Comparison of ENCODE assay signal across 5 worm cellular contexts in the genomic region with DNA sequence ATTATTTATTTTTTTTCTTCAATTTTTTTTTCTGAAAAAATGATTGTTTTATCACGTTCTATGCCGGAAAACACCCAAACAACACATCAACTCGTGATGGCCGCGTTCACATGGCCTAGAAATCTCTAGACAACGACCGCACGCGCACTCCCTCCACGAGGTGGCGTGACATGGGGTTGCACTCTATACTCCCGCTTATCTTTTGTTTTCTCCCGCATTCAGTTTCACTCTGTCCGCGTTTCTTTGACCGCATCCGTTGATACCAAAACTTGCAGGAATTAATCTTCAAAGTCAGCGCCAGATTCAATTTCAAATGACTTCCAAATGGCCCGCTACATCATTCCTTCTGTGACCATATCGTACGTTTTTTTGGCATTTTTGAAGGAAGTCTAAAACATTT.
TF ChIP-seq lines count a peak whose summit lies in the region.

A gene (plus strand): TSS at position 276 of the 400 bp plus-strand sequence.

TF ChIP-seq in whole organism, L1 larva, 84 proteins besides CTCF, POLR2A, EP300 and RAD21 (continues in another document):
- peak; percentile 55 for TF ChIP-seq skn-1 (tag; optimal IDR thresholded peaks at IDR 0.05; lab: Kevin White, UChicago)
- TF ChIP-seq nhr-85 (tag; lab: Kevin White, UChicago) = peak; percentile 90
- TF ChIP-seq lir-3 (tag; optimal IDR thresholded peaks at IDR 0.05; lab: Kevin White, UChicago; ENCODE audit: poor library complexity) = peak; percentile 71
- TF ChIP-seq egl-13 (tag; optimal IDR thresholded peaks at IDR 0.05; lab: Kevin White, UChicago) = no peak
- peak; percentile 97 for TF ChIP-seq blmp-1 (tag; optimal IDR thresholded peaks at IDR 0.05; lab: Kevin White, UChicago)
- TF ChIP-seq dpl-1 (GFP tag; optimal IDR thresholded peaks at IDR 0.05; lab: Kevin White, UChicago) = peak; percentile 17 to 47 (median 42)
- peak in 1 of 2 experiments; percentile 56 for TF ChIP-seq lsy-2 (tag; optimal IDR thresholded peaks at IDR 0.05; lab: Kevin White, UChicago)
- no peak for TF ChIP-seq lin-39 (tag; optimal IDR thresholded peaks at IDR 0.05; lab: Kevin White, UChicago)
- TF ChIP-seq lin-14 (GFP tag; optimal IDR thresholded peaks at IDR 0.05; lab: Kevin White, UChicago) = peak; percentile 95
- TF ChIP-seq nhr-20 (tag; optimal IDR thresholded peaks at IDR 0.05; lab: Kevin White, UChicago) = peak; percentile 93
- TF ChIP-seq lin-35 (GFP tag; optimal IDR thresholded peaks at IDR 0.05; lab: Kevin White, UChicago) = peak; percentile 50 to 81
- peak; percentile 86 for TF ChIP-seq unc-130 (tag; optimal IDR thresholded peaks at IDR 0.05; lab: Kevin White, UChicago)
- TF ChIP-seq nhr-71 (tag; optimal IDR thresholded peaks at IDR 0.05; lab: Kevin White, UChicago) = peak; percentile 92
- TF ChIP-seq snu-23 (GFP tag; optimal IDR thresholded peaks at IDR 0.05; lab: Kevin White, UChicago) = peak; percentile 90
- TF ChIP-seq irx-1 (tag; optimal IDR thresholded peaks at IDR 0.05; lab: Kevin White, UChicago) = peak; percentile 33
- peak; percentile 90 for TF ChIP-seq elt-2 (tag; optimal IDR thresholded peaks at IDR 0.05; lab: Kevin White, UChicago)
- no peak for TF ChIP-seq unc-62 (GFP tag; optimal IDR thresholded peaks at IDR 0.05; lab: Kevin White, UChicago)

TF ChIP-seq in whole organism, L3 larva, 47 proteins besides CTCF, POLR2A, EP300 and RAD21 (continues in another document):
- TF ChIP-seq elt-3 (tag; optimal IDR thresholded peaks at IDR 0.05; lab: Kevin White, UChicago) = peak in 1 of 3 experiments; percentile 80
- TF ChIP-seq nhr-43 (tag; optimal IDR thresholded peaks at IDR 0.05; lab: Kevin White, UChicago; ENCODE audit: poor library complexity, severe bottlenecking) = peak; percentile 87
- TF ChIP-seq snpc-4 (tag; optimal IDR thresholded peaks at IDR 0.05; lab: Kevin White, UChicago) = peak; percentile 53
- no peak for TF ChIP-seq ceh-16 (tag; optimal IDR thresholded peaks at IDR 0.05; lab: Kevin White, UChicago)
- no peak for TF ChIP-seq nhr-77 (tag; optimal IDR thresholded peaks at IDR 0.05; lab: Kevin White, UChicago)
- peak; percentile 69 for TF ChIP-seq lin-39 (tag; optimal IDR thresholded peaks at IDR 0.05; lab: Kevin White, UChicago)
- peak; percentile 65 for TF ChIP-seq nhr-25 (tag; optimal IDR thresholded peaks at IDR 0.05; lab: Kevin White, UChicago)
- peak; percentile 79 for TF ChIP-seq jun-1 (tag; optimal IDR thresholded peaks at IDR 0.05; lab: Kevin White, UChicago)
- TF ChIP-seq fos-1 (tag; optimal IDR thresholded peaks at IDR 0.05; lab: Kevin White, UChicago) = peak; percentile 40
- peak; percentile 92 for TF ChIP-seq mdl-1 (tag; optimal IDR thresholded peaks at IDR 0.05; lab: Kevin White, UChicago)
- TF ChIP-seq ztf-11 (tag; optimal IDR thresholded peaks at IDR 0.05; lab: Kevin White, UChicago) = no peak
- peak; percentile 95 for TF ChIP-seq elt-2 (tag; optimal IDR thresholded peaks at IDR 0.05; lab: Kevin White, UChicago)
- no peak for TF ChIP-seq elt-1 (tag; optimal IDR thresholded peaks at IDR 0.05; lab: Kevin White, UChicago)
- TF ChIP-seq egl-27 (tag; optimal IDR thresholded peaks at IDR 0.05; lab: Kevin White, UChicago) = peak; percentile 48
- peak; percentile 80 for TF ChIP-seq pha-4 (tag; optimal IDR thresholded peaks at IDR 0.05; lab: Kevin White, UChicago)
- peak; percentile 50 for TF ChIP-seq lin-15B (tag; optimal IDR thresholded peaks at IDR 0.05; lab: Kevin White, UChicago)
- TF ChIP-seq ceh-9 (tag; optimal IDR thresholded peaks at IDR 0.05; lab: Kevin White, UChicago) = no peak
- no peak for TF ChIP-seq ztf-4 (tag; optimal IDR thresholded peaks at IDR 0.05; lab: Kevin White, UChicago)

TF ChIP-seq in whole organism, early embryonic, 17 proteins besides CTCF, POLR2A, EP300 and RAD21:
- TF ChIP-seq hmbx-1 (tag; optimal IDR thresholded peaks at IDR 0.05; lab: Kevin White, UChicago) = no peak
- no peak for TF ChIP-seq B0310.2 (tag; optimal IDR thresholded peaks at IDR 0.05; lab: Kevin White, UChicago)
- no peak for TF ChIP-seq sea-1 (GFP tag; conservative IDR thresholded peaks at IDR 0.05; lab: Robert Waterston, UW)
- no peak for TF ChIP-seq flt-1 (GFP tag; IDR thresholded peaks at IDR 0.05; lab: Robert Waterston, UW)
- no peak for TF ChIP-seq ama-1 (optimal IDR thresholded peaks at IDR 0.05; lab: Kevin White, UChicago)
- TF ChIP-seq hnd-1 (tag; optimal IDR thresholded peaks at IDR 0.05; lab: Kevin White, UChicago) = no peak
- no peak for TF ChIP-seq ceh-13 (GFP tag; optimal IDR thresholded peaks at IDR 0.05; lab: Kevin White, UChicago)
- TF ChIP-seq hmg-4 (GFP tag; optimal IDR thresholded peaks at IDR 0.05; lab: Kevin White, UChicago) = peak; percentile 20
- peak; percentile 18 for TF ChIP-seq F13C5.2 (tag; optimal IDR thresholded peaks at IDR 0.05; lab: Kevin White, UChicago)
- no peak for TF ChIP-seq tbx-11 (GFP tag; IDR thresholded peaks at IDR 0.05; lab: Robert Waterston, UW)
- TF ChIP-seq aly-1 (tag; optimal IDR thresholded peaks at IDR 0.05; lab: Kevin White, UChicago) = no peak
- TF ChIP-seq ceh-36 (tag; optimal IDR thresholded peaks at IDR 0.05; lab: Kevin White, UChicago) = no peak
- no peak for TF ChIP-seq tra-4 (tag; optimal IDR thresholded peaks at IDR 0.05; lab: Kevin White, UChicago)
- no peak for TF ChIP-seq ets-7 (tag; optimal IDR thresholded peaks at IDR 0.05; lab: Kevin White, UChicago)
- no peak for TF ChIP-seq scrt-1 (GFP tag; IDR thresholded peaks at IDR 0.05; lab: Robert Waterston, UW)
- peak; percentile 42; the same call in 1 of the 2 replicates for TF ChIP-seq tbx-37 (GFP tag; conservative IDR thresholded peaks at IDR 0.05; lab: Robert Waterston, UW)
- no peak for TF ChIP-seq pes-1 (GFP tag; IDR thresholded peaks at IDR 0.05; lab: Robert Waterston, UW)

TF ChIP-seq in whole organism, midembryonic, 9 proteins besides CTCF, POLR2A, EP300 and RAD21:
- TF ChIP-seq cog-1 (tag; optimal IDR thresholded peaks at IDR 0.05; lab: Kevin White, UChicago) (no peak), tab-1 (GFP tag; IDR thresholded peaks at IDR 0.05; lab: Robert Waterston, UW) (no peak), med-1 (GFP tag; optimal IDR thresholded peaks at IDR 0.05; lab: Kevin White, UChicago; ENCODE audit: insufficient read depth) (no peak), klf-2 (GFP tag; conservative IDR thresholded peaks at IDR 0.05; lab: Robert Waterston, UW) (no peak), ztf-23 (GFP tag; IDR thresholded peaks at IDR 0.05; lab: Robert Waterston, UW) (no peak; the same call in 1 of the 2 replicates), flt-1 (GFP tag; IDR thresholded peaks at IDR 0.05; lab: Robert Waterston, UW) (peak; percentile 65; the same call in 1 of the 2 replicates)
TF ChIP-seq in whole organism, midembryonic: peak in this region for 1.

TF ChIP-seq in whole organism, young adult, 124 proteins besides CTCF, POLR2A, EP300 and RAD21 (continues in another document):
- TF ChIP-seq Y53G8AR.9 (GFP tag; conservative IDR thresholded peaks at IDR 0.05; lab: Robert Waterston, UW) = no peak; the same call in 1 of the 2 replicates
- peak; percentile 90 for TF ChIP-seq hsf-1 (GFP tag; IDR thresholded peaks at IDR 0.05; lab: Robert Waterston, UW)
- TF ChIP-seq cebp-1 (GFP tag; IDR thresholded peaks at IDR 0.05; lab: Robert Waterston, UW) = 0 out of 2 replicates have a peak, but pooled peaks have one; percentile 44
- TF ChIP-seq cebp-1 (tag; optimal IDR thresholded peaks at IDR 0.05; lab: Kevin White, UChicago) = peak; percentile 82
- no peak for TF ChIP-seq F52B5.7 (tag; optimal IDR thresholded peaks at IDR 0.05; lab: Kevin White, UChicago)
- peak; percentile 66 for TF ChIP-seq repo-1 (tag; optimal IDR thresholded peaks at IDR 0.05; lab: Kevin White, UChicago)
- TF ChIP-seq K12H6.12 (tag; optimal IDR thresholded peaks at IDR 0.05; lab: Kevin White, UChicago) = peak; percentile 63
- no peak for TF ChIP-seq unc-130 (GFP tag; optimal IDR thresholded peaks at IDR 0.05; lab: Kevin White, UChicago)
- no peak for TF ChIP-seq mel-28 (tag; optimal IDR thresholded peaks at IDR 0.05; lab: Kevin White, UChicago; ENCODE audit: borderline replicate concordance)
- no peak for TF ChIP-seq ztf-25 (GFP tag; IDR thresholded peaks at IDR 0.05; lab: Robert Waterston, UW)
- TF ChIP-seq hmg-1.2 (GFP tag; IDR thresholded peaks at IDR 0.05; lab: Robert Waterston, UW) = peak; percentile 47
- peak; percentile 70; the same call in 1 of the 2 replicates for TF ChIP-seq lin-26 (GFP tag; IDR thresholded peaks at IDR 0.05; lab: Robert Waterston, UW)
- peak; percentile 54 for TF ChIP-seq ZK185.1 (tag; optimal IDR thresholded peaks at IDR 0.05; lab: Kevin White, UChicago; ENCODE audit: poor library complexity, severe bottlenecking)
- no peak; the same call in 1 of the 2 replicates for TF ChIP-seq zfh-2 (GFP tag; conservative IDR thresholded peaks at IDR 0.05; lab: Robert Waterston, UW)
- TF ChIP-seq B0336.3 (GFP tag; IDR thresholded peaks at IDR 0.05; lab: Robert Waterston, UW) = peak; percentile 83
- TF ChIP-seq C17E4.6 (GFP tag; IDR thresholded peaks at IDR 0.05; lab: Robert Waterston, UW) = no peak
- TF ChIP-seq madf-6 (GFP tag; IDR thresholded peaks at IDR 0.05; lab: Robert Waterston, UW) = peak; percentile 36
- peak; percentile 61 for TF ChIP-seq mcd-1 (GFP tag; IDR thresholded peaks at IDR 0.05; lab: Robert Waterston, UW)
- TF ChIP-seq nhr-80 (tag; optimal IDR thresholded peaks at IDR 0.05; lab: Kevin White, UChicago) = peak; percentile 88
- peak; percentile 31 for TF ChIP-seq attf-5 (GFP tag; optimal IDR thresholded peaks at IDR 0.05; lab: Kevin White, UChicago)
- TF ChIP-seq lin-35 (GFP tag; optimal IDR thresholded peaks at IDR 0.05; lab: Kevin White, UChicago) = no peak
- peak; percentile 91 for TF ChIP-seq K11D2.4 (GFP tag; IDR thresholded peaks at IDR 0.05; lab: Robert Waterston, UW)
- no peak for TF ChIP-seq aptf-3 (GFP tag; IDR thresholded peaks at IDR 0.05; lab: Robert Waterston, UW)
- TF ChIP-seq T07F8.4 (tag; optimal IDR thresholded peaks at IDR 0.05; lab: Kevin White, UChicago) = no peak
- no peak for TF ChIP-seq attf-3 (GFP tag; conservative IDR thresholded peaks at IDR 0.05; lab: Robert Waterston, UW)
- TF ChIP-seq B0035.1 (tag; optimal IDR thresholded peaks at IDR 0.05; lab: Kevin White, UChicago) = peak; percentile 64
- peak in 1 of 2 experiments; percentile 76 for TF ChIP-seq let-607 (tag; optimal IDR thresholded peaks at IDR 0.05; lab: Kevin White, UChicago)
- TF ChIP-seq nhr-90 (tag; optimal IDR thresholded peaks at IDR 0.05; lab: Kevin White, UChicago) = peak; percentile 48
- peak; percentile 80 for TF ChIP-seq F22D6.2 (tag; optimal IDR thresholded peaks at IDR 0.05; lab: Kevin White, UChicago)
- TF ChIP-seq tlf-1 (GFP tag; optimal IDR thresholded peaks at IDR 0.05; lab: Kevin White, UChicago) = peak; percentile 84
- TF ChIP-seq dox-1 (GFP tag; IDR thresholded peaks at IDR 0.05; lab: Robert Waterston, UW) = peak; percentile 75
- no peak for TF ChIP-seq hrde-1 (tag; optimal IDR thresholded peaks at IDR 0.05; lab: Kevin White, UChicago; ENCODE audit: borderline replicate concordance)
- TF ChIP-seq ztf-18 (tag; optimal IDR thresholded peaks at IDR 0.05; lab: Kevin White, UChicago) = peak; percentile 40
- no peak for TF ChIP-seq egl-44 (GFP tag; IDR thresholded peaks at IDR 0.05; lab: Robert Waterston, UW)
